Worm (Caenorhabditis elegans): ENCODE data around the gene ipla-3.
A peak's percentile ranks its signal among the peaks of the same experiment; 100 is the strongest.

ipla-3 gene

ce11 chrV:20744290-20744837 lies 15.3 kb upstream of the ipla-3 start, which contains the start of gene dnj-25:
dnj-25 (minus strand) TSS chrV:20744346.
- peak; percentile 9 for TF ChIP-seq hlh-1 (tag; optimal IDR thresholded peaks at IDR 0.05)
- TF ChIP-seq mep-1 (tag; optimal IDR thresholded peaks at IDR 0.05), result peak; percentile 29
- no peak for TF ChIP-seq nhr-2 (tag; optimal IDR thresholded peaks at IDR 0.05)

DNA sequence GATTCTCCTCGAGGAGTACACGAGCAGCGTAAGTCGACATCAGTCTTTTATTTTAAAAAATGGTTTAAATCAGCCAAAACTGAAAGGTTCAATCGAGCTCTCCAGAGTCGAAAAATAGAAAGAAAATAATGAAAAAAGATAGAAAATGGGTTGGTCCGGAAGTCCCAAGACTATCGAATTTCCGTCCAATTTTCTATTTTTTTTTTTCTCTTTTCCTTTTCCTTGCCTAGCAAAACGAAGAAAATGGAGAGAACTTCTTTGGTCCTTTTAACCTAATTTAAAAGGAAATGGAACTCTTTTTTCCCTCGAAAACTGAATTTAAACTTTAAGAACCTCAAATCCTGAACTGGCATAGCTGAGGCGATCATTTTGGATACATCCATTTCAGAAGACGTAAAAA lies 10.3 kb upstream of the ipla-3 start:
- no peak for TF ChIP-seq lin-13 (tag; optimal IDR thresholded peaks at IDR 0.05)
- TF ChIP-seq lsy-2 (tag; optimal IDR thresholded peaks at IDR 0.05), result no peak
- no peak for TF ChIP-seq unc-120 (tag; optimal IDR thresholded peaks at IDR 0.05; ENCODE audit: poor library complexity, severe bottlenecking)
- no peak for TF ChIP-seq pha-4 (tag; optimal IDR thresholded peaks at IDR 0.05)
- no peak for TF ChIP-seq cnd-1 (tag; optimal IDR thresholded peaks at IDR 0.05)
- TF ChIP-seq ces-1 (GFP tag; optimal IDR thresholded peaks at IDR 0.05), result peak; percentile 64
- TF ChIP-seq sem-2 (GFP tag; optimal IDR thresholded peaks at IDR 0.05), result no peak

- TF ChIP-seq mab-5 (tag; optimal IDR thresholded peaks at IDR 0.05) (no peak), ceh-83 (GFP tag; optimal IDR thresholded peaks at IDR 0.05) (no peak), nhr-76 (tag; optimal IDR thresholded peaks at IDR 0.05) (no peak), ces-1 (GFP tag; optimal IDR thresholded peaks at IDR 0.05) (no peak), drap-1 (GFP tag; optimal IDR thresholded peaks at IDR 0.05) (no peak), nhr-12 (tag; optimal IDR thresholded peaks at IDR 0.05) (no peak), nhr-28 (tag; optimal IDR thresholded peaks at IDR 0.05) (no peak), mep-1 (tag; optimal IDR thresholded peaks at IDR 0.05) (no peak), M03D4.4 (tag; optimal IDR thresholded peaks at IDR 0.05) (no peak), elt-1 (tag; optimal IDR thresholded peaks at IDR 0.05; ENCODE audit: borderline replicate concordance, insufficient read depth) (no peak), ham-2 (GFP tag; optimal IDR thresholded peaks at IDR 0.05) (no peak), flh-1 (GFP tag; optimal IDR thresholded peaks at IDR 0.05) (no peak), unc-62 (GFP tag; optimal IDR thresholded peaks at IDR 0.05) (no peak), unc-39 (tag; optimal IDR thresholded peaks at IDR 0.05) (no peak), nhr-2 (tag; optimal IDR thresholded peaks at IDR 0.05) (no peak), blmp-1 (tag; optimal IDR thresholded peaks at IDR 0.05) (no peak), snpc-4 (tag; optimal IDR thresholded peaks at IDR 0.05) (no peak), lin-32 (GFP tag; optimal IDR thresholded peaks at IDR 0.05) (no peak), sem-2 (GFP tag; optimal IDR thresholded peaks at IDR 0.05) (no peak), zip-8 (tag; optimal IDR thresholded peaks at IDR 0.05) (no peak)
Measured at ce11 chrV:20734658-20735057, 5.6 kb upstream of the ipla-3 start, which contains the start of gene srxa-6. srxa-6 (plus strand) TSS chrV:20734958.

ce11 chrV:20731787-20732186 lies 2.7 kb upstream of the ipla-3 start, which contains the start of gene srxa-1:
srxa-1 (plus strand) TSS chrV:20732087.
- no peak for TF ChIP-seq unc-62 (GFP tag; optimal IDR thresholded peaks at IDR 0.05)
- no peak for TF ChIP-seq sptf-1 (tag; optimal IDR thresholded peaks at IDR 0.05)
- no peak for TF ChIP-seq ces-1 (GFP tag; optimal IDR thresholded peaks at IDR 0.05)
- TF ChIP-seq sem-2 (GFP tag; optimal IDR thresholded peaks at IDR 0.05), result no peak
- TF ChIP-seq ceh-83 (GFP tag; optimal IDR thresholded peaks at IDR 0.05), result no peak
- TF ChIP-seq lsy-2 (tag; optimal IDR thresholded peaks at IDR 0.05), result no peak
- no peak for TF ChIP-seq snpc-4 (tag; optimal IDR thresholded peaks at IDR 0.05)
- no peak for TF ChIP-seq tbx-8 (GFP tag; optimal IDR thresholded peaks at IDR 0.05)
- TF ChIP-seq nhr-2 (tag; optimal IDR thresholded peaks at IDR 0.05), result no peak
- TF ChIP-seq drap-1 (GFP tag; optimal IDR thresholded peaks at IDR 0.05), result no peak
- no peak for TF ChIP-seq ceh-39 (tag; optimal IDR thresholded peaks at IDR 0.05)
- no peak for TF ChIP-seq nhr-12 (tag; optimal IDR thresholded peaks at IDR 0.05)
- TF ChIP-seq nhr-28 (tag; optimal IDR thresholded peaks at IDR 0.05), result no peak
- no peak for TF ChIP-seq mab-5 (tag; optimal IDR thresholded peaks at IDR 0.05)
- TF ChIP-seq unc-120 (tag; optimal IDR thresholded peaks at IDR 0.05; ENCODE audit: poor library complexity, severe bottlenecking), result no peak
- no peak for TF ChIP-seq flh-1 (GFP tag; optimal IDR thresholded peaks at IDR 0.05)

DNA sequence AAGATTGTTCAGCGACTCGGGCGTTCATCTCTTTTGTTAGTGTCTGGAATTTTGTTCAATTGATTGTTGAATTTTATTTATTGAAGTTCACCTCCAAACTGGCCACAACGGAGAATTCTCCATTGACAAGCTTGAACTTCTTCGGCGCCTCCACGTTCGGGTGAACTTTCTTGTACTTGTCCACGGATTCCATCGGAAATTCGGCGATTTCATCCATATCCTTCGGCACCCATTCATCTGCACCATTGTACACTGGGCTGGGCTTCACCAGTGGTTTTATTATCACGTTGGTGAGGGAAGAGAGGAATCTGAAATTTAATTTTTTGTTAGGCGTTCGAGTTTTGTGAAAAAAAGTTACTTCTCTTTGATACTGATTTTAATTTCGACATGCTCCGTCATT lies 1.6 kb downstream of the ipla-3 start:
- TF ChIP-seq ceh-43 (GFP tag; optimal IDR thresholded peaks at IDR 0.05) (no peak), ham-2 (GFP tag; optimal IDR thresholded peaks at IDR 0.05) (no peak), nhr-237 (tag; optimal IDR thresholded peaks at IDR 0.05) (no peak), sptf-1 (tag; optimal IDR thresholded peaks at IDR 0.05) (no peak), unc-120 (tag; optimal IDR thresholded peaks at IDR 0.05; ENCODE audit: poor library complexity, severe bottlenecking) (no peak), lin-13 (tag; optimal IDR thresholded peaks at IDR 0.05) (no peak), drap-1 (GFP tag; optimal IDR thresholded peaks at IDR 0.05) (no peak), ztf-11 (tag; optimal IDR thresholded peaks at IDR 0.05) (no peak), bed-3 (GFP tag; optimal IDR thresholded peaks at IDR 0.05) (no peak), unc-62 (GFP tag; optimal IDR thresholded peaks at IDR 0.05) (no peak), unc-39 (tag; optimal IDR thresholded peaks at IDR 0.05) (no peak), blmp-1 (tag; optimal IDR thresholded peaks at IDR 0.05) (no peak), hlh-1 (tag; optimal IDR thresholded peaks at IDR 0.05) (no peak), cnd-1 (tag; optimal IDR thresholded peaks at IDR 0.05) (no peak), nhr-28 (tag; optimal IDR thresholded peaks at IDR 0.05) (no peak), mls-2 (tag; optimal IDR thresholded peaks at IDR 0.05) (no peak), ces-1 (GFP tag; optimal IDR thresholded peaks at IDR 0.05) (no peak)

Data from whole organism, mixed stage, embryonic.